Fruit fly (Drosophila melanogaster) whole organism, embryonic: ENCODE data around the gene Rbm13.

Experiments
- ATbp ChIP-seq: fragments of 200-800 bp; sonication (Bioruptor generic); optimal IDR thresholded peaks from 2 replicates; lab custom pipeline; 2017; ENCODE audit warnings: missing biosample characterization, mild to moderate bottlenecking, missing genetic modification characterization, missing genetic modification reagents
- CG12071 ChIP-seq: fragments of 200-800 bp; sonication (Bioruptor generic); optimal IDR thresholded peaks from 3 replicates; lab custom pipeline; 2018; ENCODE audit warnings: missing biosample characterization, mild to moderate bottlenecking, missing genetic modification characterization
- CG1233 ChIP-seq: fragments of 200-800 bp; sonication (Bioruptor generic); optimal IDR thresholded peaks from 4 replicates; lab custom pipeline; 2018; ENCODE audit warnings: missing biosample characterization, mild to moderate bottlenecking, missing genetic modification characterization
- CG13424 ChIP-seq: fragments of 200-800 bp; sonication (Bioruptor generic); optimal IDR thresholded peaks from 2 replicates; lab custom pipeline; 2019; ENCODE audit warnings: missing biosample characterization, mild to moderate bottlenecking, missing genetic modification characterization, moderate library complexity
- CG14441 ChIP-seq: fragments of 200-800 bp; sonication (Bioruptor generic); IDR thresholded peaks from 2 replicates; pipeline ENCODE4 v1.3.6; 2022; ENCODE audit warnings: missing biosample characterization, missing genetic modification characterization
- CG14965 ChIP-seq: fragments of 200-800 bp; sonication (Bioruptor generic); optimal IDR thresholded peaks from 2 replicates; lab custom pipeline; 2016; ENCODE audit warnings: missing biosample characterization, missing genetic modification characterization, borderline replicate concordance
- CG1647 ChIP-seq: fragments of 200-800 bp; sonication (Bioruptor generic); optimal IDR thresholded peaks from 3 replicates; lab custom pipeline; 2016; ENCODE audit warnings: missing biosample characterization, missing genetic modification characterization
- CG17186 ChIP-seq: fragments of 200-800 bp; sonication (Bioruptor generic); optimal IDR thresholded peaks from 3 replicates; lab custom pipeline; 2017; ENCODE audit warnings: missing biosample characterization, missing genetic modification reagents, missing genetic modification characterization
- CG17328 ChIP-seq: fragments of 200-800 bp; sonication (Bioruptor generic); IDR thresholded peaks from 2 replicates; pipeline ENCODE4 v1.3.6; 2022; ENCODE audit warnings: missing biosample characterization, missing genetic modification characterization
- CG17802 ChIP-seq: fragments of 200-800 bp; sonication (Bioruptor generic); optimal IDR thresholded peaks from 2 replicates; lab custom pipeline; 2018; ENCODE audit warnings: missing biosample characterization, mild to moderate bottlenecking, missing genetic modification characterization, moderate library complexity
- CG18011 ChIP-seq: fragments of 200-800 bp; sonication (Bioruptor generic); optimal IDR thresholded peaks from 2 replicates; lab custom pipeline; 2017; ENCODE audit warnings: missing biosample characterization, missing genetic modification characterization, mild to moderate bottlenecking, moderate library complexity, missing genotype
- CG30020 ChIP-seq: fragments of 200-800 bp; optimal IDR thresholded peaks from 2 replicates; lab custom pipeline; 2019; ENCODE audit warnings: missing biosample characterization, mild to moderate bottlenecking, missing genetic modification characterization, moderate library complexity
- CG31441 ChIP-seq: fragments of 200-800 bp; sonication (Bioruptor generic); IDR thresholded peaks from 2 replicates; pipeline ENCODE4 v1.3.6; 2022; ENCODE audit warnings: missing biosample characterization, missing genetic modification characterization
- CG32772 ChIP-seq: fragments of 200-800 bp; sonication (Bioruptor generic); IDR thresholded peaks from 2 replicates; pipeline ENCODE4 v1.3.6; 2022; ENCODE audit warnings: missing biosample characterization, missing genetic modification characterization
- CG3407 ChIP-seq: fragments of 200-800 bp; sonication (Bioruptor generic); optimal IDR thresholded peaks from 2 replicates; lab custom pipeline; 2018; ENCODE audit warnings: missing biosample characterization, mild to moderate bottlenecking, missing genetic modification characterization
- CG3838 ChIP-seq: fragments of 200-800 bp; sonication (Bioruptor generic); optimal IDR thresholded peaks from 3 replicates; lab custom pipeline; 2016; ENCODE audit warnings: missing biosample characterization, missing genetic modification characterization
- CG3995 ChIP-seq: fragments of 200-800 bp; sonication (Bioruptor generic); optimal IDR thresholded peaks from 3 replicates; lab custom pipeline; 2016; ENCODE audit warnings: missing biosample characterization, missing genetic modification characterization
- CG4820 ChIP-seq: fragments of 200-800 bp; sonication (Bioruptor generic); optimal IDR thresholded peaks from 3 replicates; lab custom pipeline; 2016; ENCODE audit warnings: missing biosample characterization, missing genetic modification characterization
- CG6175 ChIP-seq: fragments of 200-800 bp; sonication (Bioruptor generic); IDR thresholded peaks from 3 replicates; pipeline ENCODE4 v1.3.6; 2022; ENCODE audit warnings: missing biosample characterization, missing genetic modification characterization
- CG8089 ChIP-seq: fragments of 200-800 bp; sonication (Bioruptor generic); optimal IDR thresholded peaks from 3 replicates; lab custom pipeline; 2016; ENCODE audit warnings: missing biosample characterization, missing genetic modification characterization
- CG9932 ChIP-seq: fragments of 200-800 bp; sonication (Bioruptor generic); IDR thresholded peaks from 2 replicates; pipeline ENCODE4 v1.3.6; 2022; ENCODE audit warnings: missing biosample characterization, missing genetic modification characterization
- Dip3 ChIP-seq: fragments of 200-800 bp; sonication (Bioruptor generic); optimal IDR thresholded peaks from 3 replicates; lab custom pipeline; 2016; ENCODE audit warnings: missing biosample characterization, missing genetic modification characterization
- Doc2 ChIP-seq: fragments of 200-800 bp; sonication (Bioruptor generic); IDR thresholded peaks from 2 replicates; pipeline ENCODE4 v1.3.6; 2022; ENCODE audit warnings: missing biosample characterization, missing genetic modification characterization
- E2f1 ChIP-seq: fragments of 200-800 bp; sonication (Bioruptor generic); IDR thresholded peaks from 2 replicates; pipeline ENCODE4 v1.3.6; 2022; ENCODE audit warnings: missing biosample characterization, missing genetic modification characterization
- HLH3B ChIP-seq: fragments of 200-800 bp; sonication (Bioruptor generic); IDR thresholded peaks from 2 replicates; pipeline ENCODE4 v1.3.6; 2022; ENCODE audit warnings: missing biosample characterization, missing genetic modification characterization
- Hr39 ChIP-seq: fragments of >200 bp; optimal IDR thresholded peaks from 2 replicates; lab custom pipeline; 2017
- Jarid2 ChIP-seq: fragments of 200-800 bp; sonication (Bioruptor generic); optimal IDR thresholded peaks from 3 replicates; lab custom pipeline; 2017; ENCODE audit warnings: mild to moderate bottlenecking, missing biosample characterization, missing genetic modification reagents, missing genetic modification characterization
- Kr ChIP-seq: fragments of 200-800 bp; sonication (Bioruptor generic); optimal IDR thresholded peaks from 2 replicates; lab custom pipeline; 2017; ENCODE audit warnings: missing biosample characterization, mild to moderate bottlenecking, missing genetic modification characterization
- MBD-R2 ChIP-seq: fragments of 200-800 bp; sonication (Bioruptor generic); IDR thresholded peaks from 2 replicates; pipeline ENCODE4 v1.3.6; 2022; ENCODE audit warnings: missing biosample characterization, missing genetic modification characterization
- Spps ChIP-seq: fragments of 200-800 bp; sonication (Bioruptor generic); optimal IDR thresholded peaks from 2 replicates; lab custom pipeline; 2018; ENCODE audit warnings: missing biosample characterization, mild to moderate bottlenecking, missing genetic modification characterization
- Sry-δ ChIP-seq: fragments of 200-800 bp; sonication (Bioruptor generic); optimal IDR thresholded peaks from 2 replicates; lab custom pipeline; 2016; ENCODE audit warnings: missing biosample characterization, missing genetic modification characterization
- abd-A ChIP-seq: fragments of 200-800 bp; sonication (Bioruptor generic); optimal IDR thresholded peaks from 3 replicates; lab custom pipeline; 2019; ENCODE audit warnings: missing biosample characterization, mild to moderate bottlenecking, missing genetic modification characterization, moderate library complexity
- ash1 ChIP-seq: fragments of 200-800 bp; sonication (Bioruptor generic); optimal IDR thresholded peaks from 2 replicates; lab custom pipeline; 2018; ENCODE audit warnings: missing biosample characterization, mild to moderate bottlenecking, missing genetic modification characterization
- chn ChIP-seq: fragments of 200-800 bp; sonication (Bioruptor generic); optimal IDR thresholded peaks from 2 replicates; lab custom pipeline; 2016; ENCODE audit warnings: missing biosample characterization, missing genetic modification characterization
- da ChIP-seq: fragments of 200-800 bp; sonication (Bioruptor generic); optimal IDR thresholded peaks from 2 replicates; lab custom pipeline; 2016; ENCODE audit warnings: missing biosample characterization, missing genetic modification characterization
- emc ChIP-seq: fragments of 200-800 bp; sonication (Bioruptor generic); optimal IDR thresholded peaks from 2 replicates; lab custom pipeline; 2016; ENCODE audit warnings: missing biosample characterization, missing genetic modification characterization
- exex ChIP-seq: fragments of 200-800 bp; sonication (Bioruptor generic); optimal IDR thresholded peaks from 4 replicates; lab custom pipeline; 2018; ENCODE audit warnings: missing biosample characterization, mild to moderate bottlenecking, missing genetic modification characterization, moderate library complexity
- gro ChIP-seq: fragments of 200-800 bp; sonication (Bioruptor generic); optimal IDR thresholded peaks from 2 replicates; lab custom pipeline; 2016; ENCODE audit warnings: missing biosample characterization, missing genetic modification characterization
- lola ChIP-seq, 3 experiments: fragments of >200 bp in 2 of 3; fragments of 200-800 bp in 1 of 3; sonication (Bioruptor generic) in 1 of 3; optimal IDR thresholded peaks; 2 replicates each; lab custom pipeline; 2017 to 2019; ENCODE audit warnings: missing biosample characterization in 3 of 3, missing genetic modification characterization in 3 of 3, mild to moderate bottlenecking in 1 of 3, moderate library complexity in 1 of 3
- maf-S ChIP-seq: fragments of 200-800 bp; sonication (Bioruptor generic); optimal IDR thresholded peaks from 2 replicates; lab custom pipeline; 2016; ENCODE audit warnings: missing biosample characterization, missing genetic modification characterization
- otp ChIP-seq: fragments of 200-800 bp; sonication (Bioruptor generic); IDR thresholded peaks from 3 replicates; pipeline ENCODE4, ENCODE4 v1.3.6; 2022; ENCODE audit warnings: missing biosample characterization, missing genetic modification characterization
- phol ChIP-seq: fragments of 200-800 bp; sonication (Bioruptor generic); optimal IDR thresholded peaks from 3 replicates; lab custom pipeline; 2018; ENCODE audit warnings: missing biosample characterization, mild to moderate bottlenecking, missing genetic modification characterization, moderate library complexity
- rib ChIP-seq: fragments of 200-800 bp; sonication (Bioruptor generic); IDR thresholded peaks from 2 replicates; pipeline ENCODE4 v1.3.6; 2022; ENCODE audit warnings: missing biosample characterization, missing genetic modification characterization
- scrt ChIP-seq: fragments of 200-800 bp; sonication (Bioruptor generic); optimal IDR thresholded peaks from 2 replicates; lab custom pipeline; 2018; ENCODE audit warnings: missing biosample characterization, mild to moderate bottlenecking, missing genetic modification characterization, moderate library complexity
- sr ChIP-seq: fragments of 200-800 bp; sonication (Bioruptor generic); IDR thresholded peaks from 3 replicates; pipeline ENCODE4 v1.3.6; 2022; ENCODE audit warnings: missing biosample characterization, missing genetic modification characterization
- sug ChIP-seq: fragments of 200-800 bp; optimal IDR thresholded peaks from 2 replicates; lab custom pipeline; 2019; ENCODE audit warnings: missing biosample characterization, mild to moderate bottlenecking, missing genetic modification characterization, moderate library complexity
- trem ChIP-seq: fragments of 200-800 bp; optimal IDR thresholded peaks from 3 replicates; lab custom pipeline; 2019; ENCODE audit warnings: missing biosample characterization, mild to moderate bottlenecking, missing genetic modification characterization, moderate library complexity
- vfl ChIP-seq: fragments of 200-800 bp; sonication (Bioruptor generic); optimal IDR thresholded peaks from 2 replicates; lab custom pipeline; 2016; ENCODE audit warnings: missing biosample characterization, missing genetic modification characterization
- zen ChIP-seq: fragments of 200-800 bp; sonication (Bioruptor generic); optimal IDR thresholded peaks from 3 replicates; lab custom pipeline; 2018; ENCODE audit warnings: missing biosample characterization, mild to moderate bottlenecking, missing genetic modification characterization, moderate library complexity

Rbm13 gene

DNA sequence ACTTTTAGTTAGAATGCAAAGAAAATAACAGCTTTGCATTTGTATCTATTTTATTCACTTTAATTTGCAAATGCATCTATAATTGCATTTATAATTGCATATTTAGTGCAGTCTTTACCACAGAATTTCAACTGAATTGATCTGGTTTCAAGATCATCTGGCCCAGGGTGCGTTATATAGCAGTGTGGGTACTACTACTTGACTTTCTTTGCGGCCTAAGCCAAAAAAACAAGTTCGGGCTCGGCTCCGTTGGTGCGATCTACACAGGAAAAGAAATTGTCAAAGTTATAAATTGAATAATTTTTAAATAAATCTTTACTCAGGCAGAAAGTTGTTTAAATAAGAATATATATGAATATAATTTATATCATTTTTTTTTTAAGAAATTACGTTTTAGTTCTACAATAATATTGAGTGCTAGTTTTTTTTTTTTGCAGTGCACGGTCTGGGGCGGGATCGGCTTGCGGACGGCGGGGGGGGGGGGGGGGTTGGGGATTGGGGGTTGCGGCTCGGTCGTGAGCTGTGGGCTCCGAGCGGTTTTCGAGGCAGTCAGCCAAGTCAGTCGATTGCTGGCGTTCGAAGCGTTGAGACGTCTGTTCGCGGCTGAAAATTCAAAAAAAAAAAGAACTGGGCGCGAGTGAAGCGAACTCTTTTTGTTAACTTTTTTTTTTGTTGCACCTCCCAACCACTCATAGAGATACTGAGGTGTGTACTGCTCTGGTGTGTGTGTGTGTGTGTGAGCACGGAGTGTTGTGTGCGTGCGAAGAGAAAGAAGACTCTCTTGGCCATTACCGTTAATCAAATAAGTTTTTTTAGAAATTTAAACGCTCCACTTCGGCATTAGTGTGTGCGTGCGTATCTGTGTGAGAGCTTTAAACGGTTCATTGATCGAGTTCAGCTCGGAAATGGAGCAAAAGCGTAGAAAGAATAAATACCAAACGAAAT lies 37.7 kb upstream of the Rbm13 start (continued):
- TF ChIP-seq otp (GFP tag; lab: Robert Waterston, UW) (no peak; the same call in 1 of the 3 replicates), da (GFP tag; lab: Kevin White, UChicago) (no peak), Spps (peak; percentile 60), CG14965 (GFP tag; lab: Kevin White, UChicago) (no peak), CG13424 (tag; lab: Kevin White, UChicago) (peak; percentile 92), chn (GFP tag; lab: Kevin White, UChicago) (peak; percentile 38), CG3407 (GFP tag; lab: Kevin White, UChicago) (peak; percentile 63), CG17802 (tag; lab: Kevin White, UChicago) (peak; percentile 32), ash1 (GFP tag; lab: Kevin White, UChicago) (no peak), abd-A (tag; lab: Kevin White, UChicago) (peak; percentile 30), CG3838 (GFP tag; lab: Kevin White, UChicago) (no peak), CG18011 (peak; percentile 44), vfl (GFP tag; lab: Kevin White, UChicago) (no peak), phol (tag; lab: Kevin White, UChicago) (peak; percentile 81), CG32772 (peak; percentile 76), CG14441 (peak; percentile 61), scrt (GFP tag; lab: Kevin White, UChicago) (peak; percentile 80), CG31441 (GFP tag; lab: Robert Waterston, UW) (peak; percentile 81), HLH3B (GFP tag; lab: Robert Waterston, UW) (peak; percentile 82), Sry-δ (GFP tag; lab: Kevin White, UChicago) (no peak), exex (peak; percentile 54), trem (tag; lab: Kevin White, UChicago) (peak; percentile 50), CG30020 (tag; lab: Kevin White, UChicago) (peak; percentile 50), CG9932 (GFP tag; lab: Robert Waterston, UW) (peak; percentile 82), E2f1 (GFP tag; lab: Robert Waterston, UW) (peak; percentile 84), CG17328 (GFP tag; lab: Robert Waterston, UW) (peak; percentile 82), zen (tag; lab: Kevin White, UChicago) (peak; percentile 75), sug (tag; lab: Kevin White, UChicago) (peak; percentile 77), CG8089 (GFP tag; lab: Kevin White, UChicago) (no peak), Kr (GFP tag; lab: Kevin White, UChicago) (no peak), Hr39 (no peak), sr (GFP tag; lab: Robert Waterston, UW) (no peak), CG1647 (GFP tag; lab: Kevin White, UChicago) (no peak), gro (no peak), emc (GFP tag; lab: Kevin White, UChicago) (no peak), rib (GFP tag; lab: Robert Waterston, UW) (peak; percentile 19; the same call in 1 of the 2 replicates), ATbp (GFP tag; lab: Kevin White, UChicago) (peak; percentile 80), CG1233 (GFP tag; lab: Kevin White, UChicago) (peak; percentile 80), CG4820 (GFP tag; lab: Kevin White, UChicago) (peak; percentile 63), CG17186 (GFP tag; lab: Kevin White, UChicago) (no peak), CG3995 (GFP tag; lab: Kevin White, UChicago) (no peak), CG12071 (peak; percentile 6), maf-S (GFP tag; lab: Kevin White, UChicago) (peak; percentile 24), Dip3 (peak; percentile 46), Jarid2 (peak; percentile 87), CG6175 (peak; percentile 86; the same call in 2 of the 3 replicates), MBD-R2 (GFP tag; lab: Robert Waterston, UW) (peak; percentile 64), Doc2 (GFP tag; lab: Robert Waterston, UW) (0 out of 2 replicates have a peak, but pooled peaks have one; percentile 7), lola (GFP tag; optimal IDR thresholded peaks at IDR 0.05; lab: Kevin White, UChicago) (peak in 1 of 3 experiments; percentile 81)
